Fruit fly (Drosophila melanogaster) Kc167 (cell line): Measurements from ENCODE around the gene CG3081.
A peak's percentile ranks its signal among the peaks of the same experiment; 100 is the strongest.

Experiments
- Myc ChIP-seq: fragments of >200 bp; optimal IDR thresholded peaks from 2 replicates; lab custom pipeline; 2017; ENCODE audit warnings: missing external identifiers
- Sin3A ChIP-seq: fragments of >200 bp; optimal IDR thresholded peaks from 2 replicates; lab custom pipeline; 2018; ENCODE audit warnings: missing external identifiers
- h ChIP-seq: fragments of >200 bp; optimal IDR thresholded peaks from 3 replicates; lab custom pipeline; 2018; ENCODE audit warnings: missing external identifiers
- insv ChIP-seq: fragments of >200 bp; optimal IDR thresholded peaks from 3 replicates; lab custom pipeline; 2018; ENCODE audit warnings: missing external identifiers
- psq ChIP-seq: fragments of >200 bp; optimal IDR thresholded peaks from 2 replicates; lab custom pipeline; 2017; ENCODE audit warnings: missing external identifiers
- ttk ChIP-seq: sonication (Bioruptor generic); optimal IDR thresholded peaks from 2 replicates; lab custom pipeline; 2017; ENCODE audit warnings: missing external identifiers

- TF ChIP-seq Sin3A (lab: Kevin White, UChicago) (no peak), Myc (lab: Kevin White, UChicago) (no peak), h (lab: Kevin White, UChicago) (no peak), insv (lab: Kevin White, UChicago) (no peak), ttk (no peak), psq (peak; percentile 95)
Observed at dm6 chrX:4687778-4688399, 44.1 kb upstream of the CG3081 start, which contains the start of gene ctp.
